Worm (Caenorhabditis elegans): ENCODE measurements around the gene pkg-2.

The pkg-2 gene

DNA sequence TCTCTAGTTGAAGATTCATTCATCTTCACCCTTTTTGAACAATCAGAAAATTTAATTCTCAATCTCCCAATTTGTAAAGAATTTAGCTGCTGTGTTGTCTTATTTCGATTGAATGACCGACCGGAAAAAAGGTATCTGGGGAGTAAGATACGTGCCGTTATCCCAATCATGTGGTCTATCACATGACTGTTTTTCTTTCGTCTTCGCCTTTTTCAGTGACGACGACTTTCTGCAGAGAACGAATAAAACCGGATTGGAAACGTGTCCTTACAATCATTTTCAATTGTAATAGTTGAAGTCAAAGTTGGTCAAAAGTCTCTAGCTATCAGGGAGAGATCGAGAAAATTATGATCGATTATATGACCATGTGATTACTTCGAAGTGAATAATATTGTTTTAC is 8.3 kb downstream of the pkg-2 start:
- TF ChIP-seq ceh-9 (tag; optimal IDR thresholded peaks at IDR 0.05) = no peak
- TF ChIP-seq hlh-30 (tag; optimal IDR thresholded peaks at IDR 0.05; ENCODE audit: insufficient read depth) = peak; percentile 58

DNA sequence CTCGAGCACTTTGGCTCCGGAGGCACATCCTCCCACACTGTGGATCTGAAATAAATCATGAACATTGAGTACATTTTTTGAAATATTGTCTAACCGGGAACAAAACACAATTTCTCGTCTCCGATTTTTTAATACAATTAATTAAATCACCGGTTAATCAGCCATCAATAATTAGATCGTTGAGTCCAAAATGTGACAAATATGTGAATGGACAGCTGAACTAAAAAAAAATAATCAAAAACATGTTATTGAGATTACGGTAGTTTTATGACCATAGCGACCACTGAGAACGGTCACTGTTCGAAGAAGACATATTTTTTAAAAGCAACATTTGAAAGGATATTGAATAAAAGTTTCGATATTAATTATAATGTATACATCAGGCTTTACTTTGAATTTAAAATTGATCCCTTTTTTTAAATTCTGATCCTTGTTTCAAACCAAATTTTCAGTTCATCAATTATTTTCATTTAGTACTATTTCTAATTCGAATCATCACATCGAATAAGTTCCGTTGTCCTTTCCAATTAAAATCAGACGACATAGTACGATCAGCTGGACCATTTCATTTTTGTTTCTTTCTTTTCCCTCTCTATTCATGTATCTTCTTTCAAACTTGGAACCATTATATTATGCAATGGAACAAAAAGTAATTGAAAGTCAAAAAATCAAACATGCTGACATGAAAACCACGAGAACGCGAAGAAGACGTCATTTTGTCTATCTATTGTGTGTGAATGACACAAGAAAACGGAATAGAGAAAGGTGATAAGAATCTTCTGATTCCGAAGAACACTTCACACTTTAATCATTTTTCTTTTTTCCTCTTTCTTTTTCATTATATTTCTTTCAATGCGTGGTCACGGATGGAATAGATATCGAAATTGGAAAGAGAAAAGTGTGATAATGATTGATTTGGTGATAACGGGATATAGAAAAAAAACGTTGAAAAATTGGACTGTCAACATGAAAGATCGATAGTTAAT is 9.6 kb downstream of the pkg-2 start:
- TF ChIP-seq pax-1 (tag; optimal IDR thresholded peaks at IDR 0.05) (no peak), unc-55 (GFP tag; optimal IDR thresholded peaks at IDR 0.05) (peak; percentile 25), elt-2 (tag; optimal IDR thresholded peaks at IDR 0.05) (peak; percentile 92)

- TF ChIP-seq Y22D7AL.16 (tag; optimal IDR thresholded peaks at IDR 0.05) = no peak
- TF ChIP-seq zip-5 (tag; optimal IDR thresholded peaks at IDR 0.05) = no peak
- no peak for TF ChIP-seq ceh-24 (tag; optimal IDR thresholded peaks at IDR 0.05)
- TF ChIP-seq ceh-19 (GFP tag; optimal IDR thresholded peaks at IDR 0.05) = no peak
- no peak for TF ChIP-seq ama-1 (optimal IDR thresholded peaks at IDR 0.05)
- no peak for TF ChIP-seq ceh-2 (tag; optimal IDR thresholded peaks at IDR 0.05)
- TF ChIP-seq fax-1 (tag; optimal IDR thresholded peaks at IDR 0.05) = no peak
- TF ChIP-seq sox-4 (tag; optimal IDR thresholded peaks at IDR 0.05) = no peak
- no peak for TF ChIP-seq nhr-11 (tag; optimal IDR thresholded peaks at IDR 0.05)
- TF ChIP-seq rnt-1 (tag; optimal IDR thresholded peaks at IDR 0.05) = no peak
- TF ChIP-seq elt-2 (tag; optimal IDR thresholded peaks at IDR 0.05) = no peak
- TF ChIP-seq unc-42 (tag; optimal IDR thresholded peaks at IDR 0.05) = no peak
- no peak for TF ChIP-seq C38D4.7 (GFP tag; optimal IDR thresholded peaks at IDR 0.05)
Observed at ce11 chrIV:8532024-8532423, 11.3 kb downstream of the pkg-2 start.

- no peak for TF ChIP-seq C38D4.7 (GFP tag; optimal IDR thresholded peaks at IDR 0.05)
- TF ChIP-seq pag-3 (tag; optimal IDR thresholded peaks at IDR 0.05; ENCODE audit: borderline replicate concordance) = no peak
- no peak for TF ChIP-seq ceh-34 (tag; optimal IDR thresholded peaks at IDR 0.05)
- TF ChIP-seq C08G9.2 (tag; optimal IDR thresholded peaks at IDR 0.05) = no peak
- TF ChIP-seq ceh-22 (tag; optimal IDR thresholded peaks at IDR 0.05) = no peak
- no peak for TF ChIP-seq madf-2 (tag; optimal IDR thresholded peaks at IDR 0.05)
Observed at ce11 chrIV:8532796-8533195, 12.1 kb downstream of the pkg-2 start.

DNA sequence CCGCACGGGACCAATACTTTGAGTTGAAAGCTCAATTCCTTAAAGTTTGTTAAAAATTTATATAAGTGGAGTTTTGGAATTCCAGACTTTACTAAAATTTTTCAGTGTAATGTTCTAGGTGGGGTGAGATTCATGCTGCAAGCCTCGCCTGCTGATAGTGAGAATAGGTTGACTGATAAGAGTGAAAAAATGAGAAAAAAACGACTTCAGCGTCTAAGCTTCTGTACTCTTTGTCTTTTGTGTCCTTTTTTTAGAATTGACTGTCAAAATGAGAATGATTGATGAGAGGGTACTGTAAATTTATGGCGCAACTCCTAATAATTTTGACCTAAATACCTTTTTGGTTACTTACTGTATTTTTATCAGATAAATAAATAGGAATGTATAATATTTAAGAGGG is 13.5 kb downstream of the pkg-2 start:
- TF ChIP-seq elt-2 (tag; optimal IDR thresholded peaks at IDR 0.05) (peak; percentile 45), T23F11.4 (GFP tag; optimal IDR thresholded peaks at IDR 0.05) (no peak), gmeb-2 (tag; optimal IDR thresholded peaks at IDR 0.05) (no peak)

ce11 chrIV:8534997-8535414 is 14.3 kb downstream of the pkg-2 start:
- no peak for TF ChIP-seq unc-86 (tag; optimal IDR thresholded peaks at IDR 0.05)
- peak; percentile 81 for TF ChIP-seq unc-55 (GFP tag; optimal IDR thresholded peaks at IDR 0.05)

DNA sequence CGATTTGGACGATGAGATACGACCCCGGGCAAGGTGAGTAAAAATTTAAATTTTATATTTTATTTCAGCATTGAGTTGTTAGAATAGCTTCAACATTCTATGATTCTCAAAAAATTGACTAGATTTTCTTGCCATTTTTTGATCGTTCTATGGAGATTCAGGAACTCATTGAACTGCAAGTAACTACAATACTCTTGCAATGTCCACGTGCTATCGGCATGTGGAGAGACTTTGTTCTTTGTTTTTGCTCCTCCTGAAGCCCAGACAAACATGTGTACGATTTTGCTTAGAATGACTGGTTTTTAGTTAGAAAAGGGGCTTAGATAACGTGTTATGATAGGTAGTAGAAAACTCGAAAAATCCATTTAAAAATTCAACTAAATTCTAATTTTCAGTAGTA is 15.3 kb downstream of the pkg-2 start:
- no peak for TF ChIP-seq ceh-19 (GFP tag; optimal IDR thresholded peaks at IDR 0.05)
- TF ChIP-seq ahr-1 (tag; optimal IDR thresholded peaks at IDR 0.05) = no peak
- no peak for TF ChIP-seq ref-2 (tag; optimal IDR thresholded peaks at IDR 0.05)
- no peak for TF ChIP-seq ceh-34 (tag; optimal IDR thresholded peaks at IDR 0.05)
- TF ChIP-seq syd-9 (tag; optimal IDR thresholded peaks at IDR 0.05) = no peak
- no peak for TF ChIP-seq pqm-1 (tag; optimal IDR thresholded peaks at IDR 0.05)
- no peak for TF ChIP-seq pha-2 (tag; optimal IDR thresholded peaks at IDR 0.05)
- no peak for TF ChIP-seq dmd-4 (tag; optimal IDR thresholded peaks at IDR 0.05; ENCODE audit: borderline replicate concordance)
- TF ChIP-seq C38D4.7 (GFP tag; optimal IDR thresholded peaks at IDR 0.05) = no peak

Data from whole organism, late embryonic.